Worm (Caenorhabditis elegans) whole organism, L3 larva: Measurements from ENCODE around the gene ccm-3.

Experiments
- nhr-12 ChIP-seq: fragments of 150-350 bp; optimal IDR thresholded peaks from 2 replicates; lab custom pipeline; 2014; ENCODE audit warnings: missing biosample characterization, missing genetic modification characterization
- pha-4 ChIP-seq: fragments of 150-350 bp; optimal IDR thresholded peaks from 2 replicates; lab custom pipeline; 2014; ENCODE audit warnings: missing biosample characterization, missing genetic modification reagents, missing genetic modification characterization
- ztf-4 ChIP-seq: fragments of 150-350 bp; optimal IDR thresholded peaks from 2 replicates; lab custom pipeline; 2014; ENCODE audit warnings: missing biosample characterization, missing genetic modification characterization

ce11 chrII:10592452-10592851 is 14.6 kb downstream of the ccm-3 start, which contains the start of gene crn-5:
- no peak for TF ChIP-seq pha-4 (tag; lab: Kevin White, UChicago)
- no peak for TF ChIP-seq ztf-4 (tag; lab: Kevin White, UChicago)
- no peak for TF ChIP-seq nhr-12 (tag; lab: Kevin White, UChicago)
